Fruit fly (Drosophila melanogaster): Measurements from ENCODE around the gene CG5880.

CG5880 gene

dm6 chr3R:27152129-27152968 is 35.8 kb downstream of the CG5880 start:
- TF ChIP-seq jing (GFP tag; optimal IDR thresholded peaks at IDR 0.05) (no peak), wek (GFP tag; optimal IDR thresholded peaks at IDR 0.05) (no peak), cas (GFP tag; IDR thresholded peaks at IDR 0.05) (no peak), klu (GFP tag; IDR thresholded peaks at IDR 0.05) (no peak), CG30020 (tag; optimal IDR thresholded peaks at IDR 0.05) (no peak), CG43689 (GFP tag; IDR thresholded peaks at IDR 0.05) (no peak), twi (tag; optimal IDR thresholded peaks at IDR 0.05) (peak; percentile 18), mirr (GFP tag; optimal IDR thresholded peaks at IDR 0.05) (no peak), nerfin-1 (tag; optimal IDR thresholded peaks at IDR 0.05) (peak; percentile 23), crp (GFP tag; optimal IDR thresholded peaks at IDR 0.05) (peak in 1 of 2 experiments; percentile 63), pan (optimal IDR thresholded peaks at IDR 0.05) (no peak), pan (GFP tag; optimal IDR thresholded peaks at IDR 0.05 in 1 of 2, IDR thresholded peaks at IDR 0.05 in 1 of 2) (peak in 1 of 2 experiments; percentile 13), nerfin-2 (GFP tag; IDR thresholded peaks at IDR 0.05; ENCODE audit: partially characterized antibody) (no peak), Ravus (GFP tag; IDR thresholded peaks at IDR 0.05) (no peak; the same call in 1 of the 2 replicates), Deaf1 (tag; optimal IDR thresholded peaks at IDR 0.05) (no peak), pb (GFP tag; optimal IDR thresholded peaks at IDR 0.05) (no peak), dati (GFP tag; IDR thresholded peaks at IDR 0.05) (no peak), pzg (GFP tag; optimal IDR thresholded peaks at IDR 0.05) (no peak), Dbx (GFP tag; IDR thresholded peaks at IDR 0.05) (peak; percentile 50; the same call in 1 of the 3 replicates), CG30431 (GFP tag; optimal IDR thresholded peaks at IDR 0.05) (peak; percentile 19), CG9817 (tag; optimal IDR thresholded peaks at IDR 0.05) (peak; percentile 63), toy (GFP tag; IDR thresholded peaks at IDR 0.05) (0 out of 2 replicates have a peak, but pooled peaks have one; percentile 38), abd-A (tag; optimal IDR thresholded peaks at IDR 0.05) (no peak), CG8765 (GFP tag; IDR thresholded peaks at IDR 0.05) (no peak), Adf1 (GFP tag; IDR thresholded peaks at IDR 0.05) (no peak), grn (GFP tag; optimal IDR thresholded peaks at IDR 0.05) (no peak), CG12299 (tag; optimal IDR thresholded peaks at IDR 0.05) (no peak), CG16813 (GFP tag; IDR thresholded peaks at IDR 0.05; ENCODE audit: partially characterized antibody) (no peak), emc (GFP tag; optimal IDR thresholded peaks at IDR 0.05) (no peak), D (optimal IDR thresholded peaks at IDR 0.05) (no peak), D (GFP tag; optimal IDR thresholded peaks at IDR 0.05) (peak; percentile 24), Hsf (GFP tag; optimal IDR thresholded peaks at IDR 0.05) (no peak), CkIIα-i1 (GFP tag; IDR thresholded peaks at IDR 0.05) (no peak), Taf1 (GFP tag; IDR thresholded peaks at IDR 0.05) (no peak), mam (GFP tag; optimal IDR thresholded peaks at IDR 0.05) (peak; percentile 20), CG9609 (GFP tag; optimal IDR thresholded peaks at IDR 0.05) (peak; percentile 15), Nf-YB (GFP tag; optimal IDR thresholded peaks at IDR 0.05) (peak; percentile 15), crol (GFP tag; IDR thresholded peaks at IDR 0.05) (peak; percentile 23; the same call in 1 of the 2 replicates), ro (GFP tag; IDR thresholded peaks at IDR 0.05) (no peak), Atf3 (GFP tag; optimal IDR thresholded peaks at IDR 0.05) (no peak), CG4424 (GFP tag; optimal IDR thresholded peaks at IDR 0.05) (no peak), CG1233 (GFP tag; optimal IDR thresholded peaks at IDR 0.05) (peak; percentile 42), CG34376 (GFP tag; optimal IDR thresholded peaks at IDR 0.05) (no peak), CG1603 (tag; optimal IDR thresholded peaks at IDR 0.05) (peak; percentile 40), esg (GFP tag; conservative IDR thresholded peaks at IDR 0.05) (peak; percentile 26; the same call in 1 of the 2 replicates), CG3995 (GFP tag; optimal IDR thresholded peaks at IDR 0.05) (no peak), pho (GFP tag; optimal IDR thresholded peaks at IDR 0.05) (peak; percentile 30), Poxn (GFP tag; IDR thresholded peaks at IDR 0.05) (no peak), vvl (GFP tag; IDR thresholded peaks at IDR 0.05) (peak; percentile 36; the same call in 1 of the 2 replicates), Nf-YC (tag; optimal IDR thresholded peaks at IDR 0.05) (peak; percentile 19)

All from whole organism, embryonic.